Worm (Caenorhabditis elegans) whole organism, young adult: ENCODE results near the gene mxl-1.
A peak's percentile ranks its signal among the peaks of the same experiment; 100 is the strongest.

Experiments used
- B0336.3 ChIP-seq: fragments of 200-800 bp; sonication (Bioruptor generic); IDR thresholded peaks from 2 replicates; pipeline ENCODE4 v1.3.6; 2022; ENCODE audit warnings: missing genetic modification characterization, missing compliant biosample characterization
- F33H1.4 ChIP-seq: fragments of 200-800 bp; sonication (Bioruptor generic); IDR thresholded peaks from 2 replicates; pipeline ENCODE4 v1.3.6; 2022; ENCODE audit warnings: missing genetic modification reagents, missing genetic modification characterization, missing compliant biosample characterization
- F37B4.10 ChIP-seq: fragments of 200-800 bp; sonication (Bioruptor generic); IDR thresholded peaks from 2 replicates; pipeline ENCODE4 v1.3.6; 2022; ENCODE audit warnings: missing genetic modification characterization, missing compliant biosample characterization
- F49E8.2 ChIP-seq: sonication (generic microtip); optimal IDR thresholded peaks from 3 replicates; lab custom pipeline; 2017; ENCODE audit warnings: missing genetic modification characterization, mild to moderate bottlenecking, missing compliant biosample characterization, antibody characterized with exemption, moderate library complexity; ENCODE audit not compliant: insufficient read depth
- F57C9.4 ChIP-seq: sonication (generic microtip); optimal IDR thresholded peaks from 2 replicates; lab custom pipeline; 2017; ENCODE audit warnings: mild to moderate bottlenecking, missing genetic modification characterization, missing compliant biosample characterization
- K12H6.12 ChIP-seq: fragments of 200-800 bp; sonication (Bioruptor generic); optimal IDR thresholded peaks from 2 replicates; lab custom pipeline; 2018; ENCODE audit warnings: mild to moderate bottlenecking, missing genetic modification characterization, missing compliant biosample characterization
- T26A5.8 ChIP-seq: sonication (generic microtip); optimal IDR thresholded peaks from 2 replicates; lab custom pipeline; 2016; ENCODE audit warnings: missing genetic modification characterization, missing compliant biosample characterization
- Y67H2A.10 ChIP-seq: fragments of 200-800 bp; sonication (Bioruptor generic); conservative IDR thresholded peaks from 2 replicates; pipeline ENCODE4 v1.3.6; 2022; ENCODE audit warnings: missing genetic modification reagents, missing genetic modification characterization, missing compliant biosample characterization
- Y79H2A.3 ChIP-seq: fragments of 200-800 bp; sonication (Bioruptor generic); conservative IDR thresholded peaks from 2 replicates; pipeline ENCODE4 v1.3.6; 2022; ENCODE audit warnings: missing genetic modification reagents, missing genetic modification characterization, missing compliant biosample characterization
- Y95B8A.8 ChIP-seq: fragments of 200-800 bp; sonication (Bioruptor generic); IDR thresholded peaks from 2 replicates; pipeline ENCODE4 v1.3.6; 2022; ENCODE audit warnings: missing genetic modification reagents, missing genetic modification characterization, missing compliant biosample characterization
- aptf-2 ChIP-seq: fragments of 200-800 bp; sonication (Bioruptor generic); conservative IDR thresholded peaks from 2 replicates; pipeline ENCODE4 v1.3.6; 2022; ENCODE audit warnings: missing genetic modification reagents, missing genetic modification characterization, missing compliant biosample characterization
- athp-1 ChIP-seq: sonication (generic microtip); optimal IDR thresholded peaks from 2 replicates; lab custom pipeline; 2017; ENCODE audit warnings: mild to moderate bottlenecking, missing genetic modification characterization, missing compliant biosample characterization
- attf-3 ChIP-seq: fragments of 200-800 bp; sonication (Bioruptor generic); conservative IDR thresholded peaks from 2 replicates; pipeline ENCODE4 v1.3.6; 2022; ENCODE audit warnings: missing genetic modification reagents, missing genetic modification characterization, missing compliant biosample characterization
- bed-2 ChIP-seq: fragments of 200-800 bp; sonication (Bioruptor generic); IDR thresholded peaks from 2 replicates; pipeline ENCODE4 v1.3.6; 2022; ENCODE audit warnings: missing genetic modification reagents, missing genetic modification characterization, missing compliant biosample characterization
- ceh-27 ChIP-seq: fragments of 200-800 bp; sonication (Bioruptor generic); optimal IDR thresholded peaks from 2 replicates; lab custom pipeline; 2018; ENCODE audit warnings: mild to moderate bottlenecking, missing genetic modification characterization, moderate library complexity, missing compliant biosample characterization
- ceh-40 ChIP-seq: fragments of 200-800 bp; sonication (Bioruptor generic); IDR thresholded peaks from 2 replicates; pipeline ENCODE4 v1.3.6; 2022; ENCODE audit warnings: missing genetic modification characterization, missing compliant biosample characterization
- ceh-91 ChIP-seq: fragments of 200-800 bp; sonication (Bioruptor generic); IDR thresholded peaks from 2 replicates; pipeline ENCODE4 v1.3.6; 2022; ENCODE audit warnings: missing genetic modification reagents, missing genetic modification characterization, missing compliant biosample characterization
- die-1 ChIP-seq: sonication (generic microtip); optimal IDR thresholded peaks from 2 replicates; lab custom pipeline; 2016; ENCODE audit warnings: missing genotype, mild to moderate bottlenecking, missing genetic modification characterization, missing compliant biosample characterization
- dpff-1 ChIP-seq: sonication (generic microtip); optimal IDR thresholded peaks from 2 replicates; lab custom pipeline; 2017; ENCODE audit warnings: mild to moderate bottlenecking, missing genetic modification characterization, missing compliant biosample characterization
- dpl-1 ChIP-seq: fragments of 150-350 bp; optimal IDR thresholded peaks from 2 replicates; lab custom pipeline; 2014; ENCODE audit warnings: missing biosample characterization, missing genetic modification reagents, missing genetic modification characterization
- egrh-3 ChIP-seq: fragments of 200-800 bp; sonication (Bioruptor generic); IDR thresholded peaks from 2 replicates; pipeline ENCODE4 v1.3.6; 2022; ENCODE audit warnings: missing genetic modification reagents, missing genetic modification characterization, missing compliant biosample characterization
- ekl-4 ChIP-seq: fragments of 200-800 bp; sonication (Bioruptor generic); IDR thresholded peaks from 2 replicates; pipeline ENCODE4 v1.3.6; 2022; ENCODE audit warnings: missing genetic modification reagents, missing genetic modification characterization, missing compliant biosample characterization
- ets-4 ChIP-seq: fragments of 200-800 bp; sonication (Bioruptor generic); optimal IDR thresholded peaks from 2 replicates; lab custom pipeline; 2018; ENCODE audit warnings: mild to moderate bottlenecking, missing genetic modification characterization, missing compliant biosample characterization
- gei-17 ChIP-seq: fragments of 200-800 bp; sonication (Bioruptor generic); optimal IDR thresholded peaks from 2 replicates; lab custom pipeline; 2018; ENCODE audit warnings: mild to moderate bottlenecking, missing genetic modification characterization, missing compliant biosample characterization
- hmg-1.2 ChIP-seq: fragments of 200-800 bp; sonication (Bioruptor generic); IDR thresholded peaks from 2 replicates; pipeline ENCODE4 v1.3.6; 2022; ENCODE audit warnings: missing genetic modification reagents, missing genetic modification characterization, missing compliant biosample characterization
- let-526 ChIP-seq: fragments of 200-800 bp; sonication (Bioruptor generic); IDR thresholded peaks from 2 replicates; pipeline ENCODE4 v1.3.6; 2022; ENCODE audit warnings: missing genetic modification reagents, missing genetic modification characterization, missing compliant biosample characterization
- lin-35 ChIP-seq, 3 experiments: fragments of 150-350 bp in 2 of 3; sonication (generic microtip) in 1 of 3; optimal IDR thresholded peaks; 2 replicates each; lab custom pipeline; 2014 to 2018; ENCODE audit warnings: missing biosample characterization in 3 of 3, missing genetic modification characterization in 3 of 3, missing genetic modification reagents in 3 of 3
- lin-54 ChIP-seq: fragments of 200-800 bp; sonication (Bioruptor generic); optimal IDR thresholded peaks from 2 replicates; lab custom pipeline; 2018; ENCODE audit warnings: mild to moderate bottlenecking, missing genetic modification characterization, missing compliant biosample characterization
- madf-10 ChIP-seq: sonication (generic microtip); optimal IDR thresholded peaks from 2 replicates; lab custom pipeline; 2016; ENCODE audit warnings: mild to moderate bottlenecking, missing genetic modification characterization, missing compliant biosample characterization
- madf-3 ChIP-seq: fragments of 200-800 bp; sonication (Bioruptor generic); IDR thresholded peaks from 2 replicates; pipeline ENCODE4 v1.3.6; 2022; ENCODE audit warnings: missing genetic modification reagents, missing genetic modification characterization, missing compliant biosample characterization
- madf-6 ChIP-seq: fragments of 200-800 bp; sonication (Bioruptor generic); IDR thresholded peaks from 2 replicates; pipeline ENCODE4 v1.3.6; 2022; ENCODE audit warnings: missing genetic modification reagents, missing genetic modification characterization, missing compliant biosample characterization
- madf-8 ChIP-seq: fragments of 200-800 bp; sonication (Bioruptor generic); conservative IDR thresholded peaks from 2 replicates; pipeline ENCODE4 v1.3.6; 2022; ENCODE audit warnings: missing genetic modification reagents, missing genetic modification characterization, missing compliant biosample characterization
- mcd-1 ChIP-seq: fragments of 200-800 bp; sonication (Bioruptor generic); IDR thresholded peaks from 2 replicates; pipeline ENCODE4 v1.3.6; 2022; ENCODE audit warnings: missing genetic modification reagents, missing genetic modification characterization, missing compliant biosample characterization
- mel-28 ChIP-seq: sonication (generic microtip); optimal IDR thresholded peaks from 2 replicates; lab custom pipeline; 2016; ENCODE audit warnings: borderline replicate concordance, mild to moderate bottlenecking, missing genetic modification characterization, missing compliant biosample characterization
- nfyb-1 ChIP-seq: fragments of 200-800 bp; sonication (Bioruptor generic); IDR thresholded peaks from 2 replicates; pipeline ENCODE4 v1.3.6; 2022; ENCODE audit warnings: missing genetic modification reagents, missing genetic modification characterization, missing compliant biosample characterization
- nhr-80 ChIP-seq: sonication (generic microtip); optimal IDR thresholded peaks from 2 replicates; lab custom pipeline; 2016; ENCODE audit warnings: missing genetic modification characterization, missing compliant biosample characterization
- pbrm-1 ChIP-seq: fragments of 200-800 bp; sonication (Bioruptor generic); IDR thresholded peaks from 2 replicates; pipeline ENCODE4 v1.3.6; 2022; ENCODE audit warnings: missing genetic modification reagents, missing genetic modification characterization, missing compliant biosample characterization
- rcor-1 ChIP-seq: fragments of 200-800 bp; sonication (Bioruptor generic); IDR thresholded peaks from 2 replicates; pipeline ENCODE4 v1.3.6; 2022; ENCODE audit warnings: missing genetic modification reagents, missing genetic modification characterization, missing compliant biosample characterization
- repo-1 ChIP-seq: sonication (generic microtip); optimal IDR thresholded peaks from 2 replicates; lab custom pipeline; 2017; ENCODE audit warnings: mild to moderate bottlenecking, missing genetic modification characterization, missing compliant biosample characterization
- snpc-1.1 ChIP-seq: sonication (generic microtip); optimal IDR thresholded peaks from 2 replicates; lab custom pipeline; 2017; ENCODE audit warnings: missing genetic modification characterization, mild to moderate bottlenecking, missing compliant biosample characterization, antibody characterized with exemption, moderate library complexity, missing genotype, missing genetic modification reagents; ENCODE audit not compliant: insufficient read depth
- sptf-2 ChIP-seq: fragments of 200-800 bp; sonication (Bioruptor generic); optimal IDR thresholded peaks from 2 replicates; lab custom pipeline; 2018; ENCODE audit warnings: mild to moderate bottlenecking, missing genetic modification characterization, missing compliant biosample characterization
- tbp1 ChIP-seq: fragments of 200-800 bp; sonication (Bioruptor generic); optimal IDR thresholded peaks from 2 replicates; lab custom pipeline; 2018; ENCODE audit warnings: mild to moderate bottlenecking, missing genetic modification characterization, missing compliant biosample characterization
- tlf-1 ChIP-seq: fragments of 200-800 bp; sonication (Bioruptor generic); optimal IDR thresholded peaks from 2 replicates; lab custom pipeline; 2018; ENCODE audit warnings: mild to moderate bottlenecking, missing genetic modification characterization, missing compliant biosample characterization
- unc-130 ChIP-seq: sonication (generic microtip); optimal IDR thresholded peaks from 2 replicates; lab custom pipeline; 2016; ENCODE audit warnings: missing genetic modification reagents, missing genetic modification characterization, missing compliant biosample characterization
- zfh-2 ChIP-seq: fragments of 200-800 bp; sonication (Bioruptor generic); conservative IDR thresholded peaks from 2 replicates; pipeline ENCODE4 v1.3.6; 2022; ENCODE audit warnings: missing genetic modification reagents, missing genetic modification characterization, missing compliant biosample characterization
- ztf-25 ChIP-seq: fragments of 200-800 bp; sonication (Bioruptor generic); IDR thresholded peaks from 2 replicates; pipeline ENCODE4 v1.3.6; 2022; ENCODE audit warnings: missing genetic modification reagents, missing genetic modification characterization, missing compliant biosample characterization

Gene mxl-1

ce11 chrV:11235876-11236275 lies 8.8 kb upstream of the mxl-1 start:
- no peak for TF ChIP-seq rcor-1 (GFP tag; lab: Robert Waterston, UW)
- TF ChIP-seq ceh-91 (GFP tag; lab: Robert Waterston, UW), result no peak
- TF ChIP-seq sptf-2 (GFP tag; lab: Kevin White, UChicago), result no peak
- peak; percentile 14 for TF ChIP-seq ets-4
- TF ChIP-seq Y67H2A.10 (GFP tag; lab: Robert Waterston, UW), result no peak
- TF ChIP-seq nfyb-1, result no peak
- TF ChIP-seq ceh-40 (GFP tag; lab: Robert Waterston, UW), result no peak
- peak; percentile 81 for TF ChIP-seq nhr-80
- TF ChIP-seq madf-10, result no peak
- TF ChIP-seq ceh-27, result no peak
- no peak for TF ChIP-seq gei-17
- TF ChIP-seq hmg-1.2 (GFP tag; lab: Robert Waterston, UW), result no peak
- no peak for TF ChIP-seq pbrm-1 (GFP tag; lab: Robert Waterston, UW)
- TF ChIP-seq mel-28 (tag; lab: Kevin White, UChicago), result no peak
- TF ChIP-seq egrh-3, result no peak

- TF ChIP-seq attf-3 (GFP tag; lab: Robert Waterston, UW) (peak; percentile 60; the same call in 1 of the 2 replicates), ztf-25 (GFP tag; lab: Robert Waterston, UW) (peak; percentile 86), ceh-40 (GFP tag; lab: Robert Waterston, UW) (0 out of 2 replicates have a peak, but pooled peaks have one; percentile 41), mcd-1 (peak; percentile 78), repo-1 (tag; lab: Kevin White, UChicago) (no peak), aptf-2 (GFP tag; lab: Robert Waterston, UW) (0 out of 2 replicates have a peak, but pooled peaks have one; percentile 18), dpff-1 (tag; lab: Kevin White, UChicago) (no peak), Y95B8A.8 (GFP tag; lab: Robert Waterston, UW) (peak; percentile 81), madf-3 (GFP tag; lab: Robert Waterston, UW) (peak; percentile 92), dpl-1 (GFP tag; lab: Kevin White, UChicago) (peak; percentile 88), F33H1.4 (GFP tag; lab: Robert Waterston, UW) (peak; percentile 81), bed-2 (GFP tag; lab: Robert Waterston, UW) (0 out of 2 replicates have a peak, but pooled peaks have one; percentile 62), let-526 (0 out of 2 replicates have a peak, but pooled peaks have one; percentile 23), nhr-80 (peak; percentile 45), athp-1 (tag; lab: Kevin White, UChicago) (peak; percentile 80), B0336.3 (GFP tag; lab: Robert Waterston, UW) (peak; percentile 92), mel-28 (tag; lab: Kevin White, UChicago) (no peak), lin-35 (GFP tag; optimal IDR thresholded peaks at IDR 0.05; lab: Kevin White, UChicago) (peak; percentile 8 to 59 (median 43)), ekl-4 (GFP tag; lab: Robert Waterston, UW) (peak; percentile 84), Y79H2A.3 (GFP tag; lab: Robert Waterston, UW) (peak; percentile 55; the same call in 1 of the 2 replicates), T26A5.8 (tag; lab: Kevin White, UChicago) (no peak), snpc-1.1 (peak; percentile 37), gei-17 (no peak), F57C9.4 (tag; lab: Kevin White, UChicago) (no peak), zfh-2 (GFP tag; lab: Robert Waterston, UW) (no peak), tlf-1 (peak; percentile 89), unc-130 (GFP tag; lab: Kevin White, UChicago) (peak; percentile 90), die-1 (peak; percentile 72), tbp1 (GFP tag; lab: Kevin White, UChicago) (peak; percentile 63), madf-8 (peak; percentile 93), F37B4.10 (GFP tag; lab: Robert Waterston, UW) (0 out of 2 replicates have a peak, but pooled peaks have one; percentile 49), madf-6 (GFP tag; lab: Robert Waterston, UW) (peak; percentile 98), pbrm-1 (GFP tag; lab: Robert Waterston, UW) (peak; percentile 60), lin-54 (GFP tag; lab: Kevin White, UChicago) (peak; percentile 84), Y67H2A.10 (GFP tag; lab: Robert Waterston, UW) (peak; percentile 77), nfyb-1 (0 out of 2 replicates have a peak, but pooled peaks have one; percentile 14), F49E8.2 (peak; percentile 66), K12H6.12 (tag; lab: Kevin White, UChicago) (peak; percentile 32)
Observed at ce11 chrV:11239187-11239725, 5.4 kb upstream of the mxl-1 start, which contains the start of the genes dvc-1 and ima-1. Gene dvc-1, minus strand, starts transcription at chrV:11239331. Gene ima-1, plus strand, starts transcription at chrV:11239675.
